Worm (Caenorhabditis elegans): ENCODE data around the gene cox-18.
A peak's percentile ranks its signal among the peaks of the same experiment; 100 is the strongest.

Gene cox-18

ce11 chrIV:1067430-1067829 is 29.8 kb upstream of the cox-18 start, which contains the start of gene znf-782 (continued):
- TF ChIP-seq nhr-11 (tag; optimal IDR thresholded peaks at IDR 0.05): no peak
- TF ChIP-seq spr-1 (tag; optimal IDR thresholded peaks at IDR 0.05): peak; percentile 87
- no peak for TF ChIP-seq ceh-44 (GFP tag; IDR thresholded peaks at IDR 0.05)
- peak; percentile 52 for TF ChIP-seq nhr-28 (tag; optimal IDR thresholded peaks at IDR 0.05)
- TF ChIP-seq tag-97 (GFP tag; IDR thresholded peaks at IDR 0.05): 0 out of 2 replicates have a peak, but pooled peaks have one; percentile 33
- no peak for TF ChIP-seq zag-1 (tag; optimal IDR thresholded peaks at IDR 0.05)
- TF ChIP-seq daf-16 (GFP tag; optimal IDR thresholded peaks at IDR 0.05): peak in 1 of 2 experiments; percentile 43
- TF ChIP-seq daf-16 (tag; optimal IDR thresholded peaks at IDR 0.05): peak; percentile 57
- TF ChIP-seq nhr-237 (tag; optimal IDR thresholded peaks at IDR 0.05): no peak
- TF ChIP-seq mep-1 (tag; optimal IDR thresholded peaks at IDR 0.05): no peak
- 0 out of 2 replicates have a peak, but pooled peaks have one; percentile 6 for TF ChIP-seq lin-29 (GFP tag; IDR thresholded peaks at IDR 0.05)
- peak; percentile 41; the same call in 1 of the 2 replicates for TF ChIP-seq dmd-6 (GFP tag; IDR thresholded peaks at IDR 0.05)
- TF ChIP-seq dmd-8 (GFP tag; IDR thresholded peaks at IDR 0.05): peak; percentile 60; the same call in 1 of the 2 replicates
- peak; percentile 65 for TF ChIP-seq ctbp-1 (GFP tag; IDR thresholded peaks at IDR 0.05)
- peak; percentile 62 for TF ChIP-seq hlh-30 (tag; optimal IDR thresholded peaks at IDR 0.05; ENCODE audit: insufficient read depth)
- TF ChIP-seq duxl-1 (tag; optimal IDR thresholded peaks at IDR 0.05; ENCODE audit: poor library complexity): no peak
- TF ChIP-seq aly-2 (tag; optimal IDR thresholded peaks at IDR 0.05): no peak
- no peak for TF ChIP-seq nhr-10 (tag; optimal IDR thresholded peaks at IDR 0.05)
- TF ChIP-seq ceh-20 (GFP tag; IDR thresholded peaks at IDR 0.05): no peak
- TF ChIP-seq attf-4 (tag; optimal IDR thresholded peaks at IDR 0.05): no peak
- TF ChIP-seq nhr-25 (tag; optimal IDR thresholded peaks at IDR 0.05; ENCODE audit: borderline replicate concordance, insufficient read depth): no peak
- no peak for TF ChIP-seq nhr-76 (tag; optimal IDR thresholded peaks at IDR 0.05)
- no peak for TF ChIP-seq lim-7 (GFP tag; IDR thresholded peaks at IDR 0.05)
- TF ChIP-seq T20F7.1 (GFP tag; optimal IDR thresholded peaks at IDR 0.05): no peak
- peak; percentile 65 for TF ChIP-seq nhr-48 (tag; optimal IDR thresholded peaks at IDR 0.05)
- peak; percentile 55 for TF ChIP-seq nhr-77 (tag; optimal IDR thresholded peaks at IDR 0.05)
- TF ChIP-seq mxl-2 (GFP tag; conservative IDR thresholded peaks at IDR 0.05): no peak
- no peak for TF ChIP-seq F44E2.7 (GFP tag; IDR thresholded peaks at IDR 0.05)
- peak; percentile 53 for TF ChIP-seq dve-1 (tag; optimal IDR thresholded peaks at IDR 0.05; ENCODE audit: insufficient read depth)
- no peak for TF ChIP-seq snpc-4 (tag; optimal IDR thresholded peaks at IDR 0.05)
- TF ChIP-seq arid-1 (GFP tag; conservative IDR thresholded peaks at IDR 0.05): peak; percentile 65
- no peak for TF ChIP-seq ztf-11 (tag; optimal IDR thresholded peaks at IDR 0.05)
- TF ChIP-seq pha-4 (GFP tag; IDR thresholded peaks at IDR 0.05): peak; percentile 67; the same call in 1 of the 2 replicates
- no peak for TF ChIP-seq pha-4 (tag; optimal IDR thresholded peaks at IDR 0.05)
- TF ChIP-seq zip-11 (GFP tag; IDR thresholded peaks at IDR 0.05): no peak
- peak; percentile 8 for TF ChIP-seq mxl-3 (GFP tag; optimal IDR thresholded peaks at IDR 0.05)
- TF ChIP-seq ceh-32 (tag; optimal IDR thresholded peaks at IDR 0.05; ENCODE audit: poor library complexity): peak; percentile 25
- peak; percentile 99 for TF ChIP-seq set-16 (GFP tag; IDR thresholded peaks at IDR 0.05)
- TF ChIP-seq unc-62 (GFP tag; optimal IDR thresholded peaks at IDR 0.05 in 1 of 2): no peak
- no peak for TF ChIP-seq unc-62 (tag; optimal IDR thresholded peaks at IDR 0.05)
- TF ChIP-seq lin-1 (GFP tag; IDR thresholded peaks at IDR 0.05): peak; percentile 51; the same call in 1 of the 2 replicates
- peak; percentile 94 for TF ChIP-seq aha-1 (tag)
- no peak for TF ChIP-seq lin-39 (tag; optimal IDR thresholded peaks at IDR 0.05)
- peak; percentile 30 for TF ChIP-seq mes-2 (tag; optimal IDR thresholded peaks at IDR 0.05; ENCODE audit: poor library complexity, severe bottlenecking)
- TF ChIP-seq hif-1 (tag; optimal IDR thresholded peaks at IDR 0.05): peak in 1 of 2 experiments; percentile 92
- TF ChIP-seq mdt-29 (GFP tag; IDR thresholded peaks at IDR 0.05): no peak
- TF ChIP-seq lin-13 (GFP tag; optimal IDR thresholded peaks at IDR 0.05): no peak
- no peak for TF ChIP-seq ZK546.5 (tag; optimal IDR thresholded peaks at IDR 0.05)
- TF ChIP-seq jun-1 (tag; optimal IDR thresholded peaks at IDR 0.05): no peak
- TF ChIP-seq zip-2 (tag; optimal IDR thresholded peaks at IDR 0.05): no peak
- TF ChIP-seq ZK337.2 (GFP tag; IDR thresholded peaks at IDR 0.05): no peak
- TF ChIP-seq Y75B8A.6 (GFP tag; IDR thresholded peaks at IDR 0.05): no peak
